Worm (Caenorhabditis elegans): ENCODE results near the gene F25G6.8.
A peak's percentile ranks its signal among the peaks of the same experiment; 100 is the strongest.

DNA sequence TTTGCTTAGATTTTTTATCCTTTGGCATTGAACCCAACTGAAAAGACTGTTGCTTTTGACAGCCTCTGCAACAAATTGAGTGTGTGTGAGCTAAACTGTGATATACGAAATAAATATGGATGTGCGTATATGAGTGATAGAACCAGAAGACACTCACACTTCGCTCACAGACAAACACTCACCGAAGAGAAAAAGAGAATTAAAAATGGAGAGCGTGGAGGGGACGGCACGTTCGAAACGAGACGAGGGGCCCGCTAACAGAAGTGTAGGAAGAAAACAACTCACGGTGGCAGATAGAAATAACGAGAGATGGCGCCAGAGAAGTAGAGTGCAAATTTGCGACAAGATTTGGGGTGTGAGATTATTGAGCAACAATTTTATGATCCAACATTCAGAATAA lies 46.7 kb downstream of the F25G6.8 start:
- TF ChIP-seq F26F4.8 (GFP tag; conservative IDR thresholded peaks at IDR 0.05), result no peak
- no peak for TF ChIP-seq ctbp-1 (GFP tag; IDR thresholded peaks at IDR 0.05)
- TF ChIP-seq jun-1 (tag; optimal IDR thresholded peaks at IDR 0.05), result no peak
- TF ChIP-seq pqm-1 (tag; optimal IDR thresholded peaks at IDR 0.05), result no peak
- no peak for TF ChIP-seq daf-12 (tag; optimal IDR thresholded peaks at IDR 0.05)
- TF ChIP-seq unc-39 (tag; optimal IDR thresholded peaks at IDR 0.05), result no peak
- no peak for TF ChIP-seq nhr-77 (tag; optimal IDR thresholded peaks at IDR 0.05)
- peak in 1 of 2 experiments; percentile 53 for TF ChIP-seq mdl-1 (tag; optimal IDR thresholded peaks at IDR 0.05)
- TF ChIP-seq nhr-10 (tag; optimal IDR thresholded peaks at IDR 0.05), result no peak
- no peak for TF ChIP-seq ceh-28 (tag; optimal IDR thresholded peaks at IDR 0.05)
- no peak for TF ChIP-seq pha-4 (GFP tag; IDR thresholded peaks at IDR 0.05)
- no peak for TF ChIP-seq pha-4 (tag; optimal IDR thresholded peaks at IDR 0.05)
